Fruit fly (Drosophila melanogaster) whole organism, embryonic: ENCODE data around the gene Inx3.

ENCODE experiments used
- Antp ChIP-seq: fragments of 200-800 bp; sonication (Bioruptor generic); optimal IDR thresholded peaks from 3 replicates; lab custom pipeline; 2016; ENCODE audit warnings: missing biosample characterization, missing genetic modification characterization
- Asciz ChIP-seq: fragments of 200-800 bp; sonication (Bioruptor generic); optimal IDR thresholded peaks from 2 replicates; lab custom pipeline; 2017; ENCODE audit warnings: missing biosample characterization, mild to moderate bottlenecking, missing genetic modification characterization, missing genetic modification reagents
- CG10209 ChIP-seq: fragments of 200-800 bp; sonication (Bioruptor generic); optimal IDR thresholded peaks from 3 replicates; lab custom pipeline; 2017; ENCODE audit warnings: missing biosample characterization, mild to moderate bottlenecking, missing genetic modification characterization, missing genetic modification reagents
- CG10274 ChIP-seq: fragments of 200-800 bp; sonication (Bioruptor generic); optimal IDR thresholded peaks from 3 replicates; lab custom pipeline; 2017; ENCODE audit warnings: missing biosample characterization, mild to moderate bottlenecking, missing genetic modification characterization
- CG10321 ChIP-seq: fragments of 200-800 bp; sonication (Bioruptor generic); IDR thresholded peaks from 2 replicates; pipeline ENCODE4 v1.3.6; 2022; ENCODE audit warnings: missing biosample characterization, missing genetic modification characterization
- CG10366 ChIP-seq: fragments of 200-800 bp; sonication (Bioruptor generic); IDR thresholded peaks from 2 replicates; pipeline ENCODE4 v1.3.6; 2022; ENCODE audit warnings: missing biosample characterization, missing genetic modification characterization
- CG11093 ChIP-seq: fragments of 200-800 bp; sonication (Bioruptor generic); IDR thresholded peaks from 3 replicates; pipeline ENCODE4 v1.3.6; 2022; ENCODE audit warnings: missing biosample characterization, missing genetic modification characterization
- CG11456 ChIP-seq: fragments of 200-800 bp; sonication (Bioruptor generic); IDR thresholded peaks from 3 replicates; pipeline ENCODE4 v1.3.6; 2022; ENCODE audit warnings: missing biosample characterization, missing genetic modification characterization
- CG15269 ChIP-seq: fragments of 200-800 bp; sonication (Bioruptor generic); optimal IDR thresholded peaks from 2 replicates; lab custom pipeline; 2018; ENCODE audit warnings: missing biosample characterization, mild to moderate bottlenecking, missing genetic modification characterization, moderate library complexity
- CG15514 ChIP-seq: fragments of 200-800 bp; sonication (Bioruptor generic); optimal IDR thresholded peaks from 3 replicates; lab custom pipeline; 2017; ENCODE audit warnings: missing biosample characterization, missing genetic modification characterization, mild to moderate bottlenecking, moderate library complexity, missing genetic modification reagents
- CG18619 ChIP-seq: fragments of 200-800 bp; sonication (Bioruptor generic); optimal IDR thresholded peaks from 3 replicates; lab custom pipeline; 2017; ENCODE audit warnings: missing biosample characterization, mild to moderate bottlenecking, missing genetic modification characterization
- CG2120 ChIP-seq: fragments of 200-800 bp; sonication (Bioruptor generic); optimal IDR thresholded peaks from 3 replicates; lab custom pipeline; 2016; ENCODE audit warnings: missing biosample characterization, missing genetic modification characterization
- CG3281 ChIP-seq: fragments of 200-800 bp; sonication (Bioruptor generic); optimal IDR thresholded peaks from 3 replicates; lab custom pipeline; 2017; ENCODE audit warnings: missing biosample characterization, mild to moderate bottlenecking, missing genetic modification characterization
- CG34376 ChIP-seq: fragments of 200-800 bp; sonication (Bioruptor generic); optimal IDR thresholded peaks from 2 replicates; lab custom pipeline; 2018; ENCODE audit warnings: missing biosample characterization, mild to moderate bottlenecking, missing genetic modification characterization
- CG4282 ChIP-seq: fragments of 200-800 bp; sonication (Bioruptor generic); optimal IDR thresholded peaks from 2 replicates; lab custom pipeline; 2016; ENCODE audit warnings: missing biosample characterization, missing genetic modification characterization
- CG4820 ChIP-seq: fragments of 200-800 bp; sonication (Bioruptor generic); optimal IDR thresholded peaks from 3 replicates; lab custom pipeline; 2016; ENCODE audit warnings: missing biosample characterization, missing genetic modification characterization
- CG7271 ChIP-seq: fragments of 200-800 bp; sonication (Bioruptor generic); optimal IDR thresholded peaks from 2 replicates; lab custom pipeline; 2018; ENCODE audit warnings: missing biosample characterization, mild to moderate bottlenecking, missing genetic modification characterization, moderate library complexity
- CG7372 ChIP-seq: fragments of 200-800 bp; sonication (Bioruptor generic); IDR thresholded peaks from 2 replicates; pipeline ENCODE4 v1.3.6; 2022; ENCODE audit warnings: missing biosample characterization, missing genetic modification characterization
- CG7963 ChIP-seq: fragments of 200-800 bp; sonication (Bioruptor generic); IDR thresholded peaks from 3 replicates; pipeline ENCODE4 v1.3.6; 2022; ENCODE audit warnings: missing biosample characterization, missing genetic modification characterization; ENCODE audit not compliant: partially characterized antibody
- CrebB ChIP-seq: fragments of 200-800 bp; sonication (Bioruptor generic); optimal IDR thresholded peaks from 3 replicates; lab custom pipeline; 2018; ENCODE audit warnings: missing biosample characterization, mild to moderate bottlenecking, missing genetic modification characterization
- D ChIP-seq, 2 experiments: fragments of 200-800 bp in 1 of 2; fragments of >200 bp in 1 of 2; sonication (Bioruptor generic) in 1 of 2; optimal IDR thresholded peaks; 2 replicates in 1 of 2; 3 replicates in 1 of 2; lab custom pipeline; 2017; ENCODE audit warnings: mild to moderate bottlenecking in 1 of 2, missing biosample characterization in 1 of 2, missing genetic modification characterization in 1 of 2, missing genetic modification reagents in 1 of 2
- Dbx ChIP-seq: fragments of 200-800 bp; sonication (Bioruptor generic); IDR thresholded peaks from 3 replicates; pipeline ENCODE4 v1.3.6; 2022; ENCODE audit warnings: missing biosample characterization, missing genetic modification characterization
- Dfd ChIP-seq, 2 experiments: fragments of >200 bp; optimal IDR thresholded peaks; 2 replicates each; lab custom pipeline; 2017; ENCODE audit warnings: missing biosample characterization in 2 of 2, missing genetic modification characterization in 2 of 2
- Kr ChIP-seq: fragments of 200-800 bp; sonication (Bioruptor generic); optimal IDR thresholded peaks from 2 replicates; lab custom pipeline; 2017; ENCODE audit warnings: missing biosample characterization, mild to moderate bottlenecking, missing genetic modification characterization
- MTF-1 ChIP-seq: fragments of 200-800 bp; sonication (Bioruptor generic); optimal IDR thresholded peaks from 2 replicates; lab custom pipeline; 2018; ENCODE audit warnings: missing biosample characterization, mild to moderate bottlenecking, missing genetic modification characterization, borderline replicate concordance
- NC2α ChIP-seq: fragments of 200-800 bp; sonication (Bioruptor generic); optimal IDR thresholded peaks from 2 replicates; lab custom pipeline; 2016; ENCODE audit warnings: missing biosample characterization, missing genetic modification characterization
- Pdp1 ChIP-seq, 2 experiments: fragments of 200-800 bp; sonication (Bioruptor generic); optimal IDR thresholded peaks; 3 replicates each; lab custom pipeline; 2016; ENCODE audit warnings: missing biosample characterization in 2 of 2, missing genetic modification characterization in 2 of 2, mild to moderate bottlenecking in 1 of 2, moderate library complexity in 1 of 2
- Sin3A ChIP-seq: fragments of >200 bp; optimal IDR thresholded peaks from 2 replicates; lab custom pipeline; 2018
- Spps ChIP-seq: fragments of 200-800 bp; sonication (Bioruptor generic); optimal IDR thresholded peaks from 2 replicates; lab custom pipeline; 2018; ENCODE audit warnings: missing biosample characterization, mild to moderate bottlenecking, missing genetic modification characterization
- Tbp ChIP-seq: fragments of >200 bp; optimal IDR thresholded peaks from 2 replicates; lab custom pipeline; 2018; ENCODE audit warnings: missing biosample characterization, missing genetic modification characterization
- ab ChIP-seq: fragments of 200-800 bp; sonication (Bioruptor generic); optimal IDR thresholded peaks from 2 replicates; lab custom pipeline; 2016; ENCODE audit warnings: missing biosample characterization, missing genetic modification characterization
- ac ChIP-seq: fragments of 200-800 bp; sonication (Bioruptor generic); optimal IDR thresholded peaks from 3 replicates; lab custom pipeline; 2017; ENCODE audit warnings: missing biosample characterization, mild to moderate bottlenecking, missing genetic modification characterization
- az2 ChIP-seq: fragments of 200-800 bp; sonication (Bioruptor generic); optimal IDR thresholded peaks from 3 replicates; lab custom pipeline; 2016; ENCODE audit warnings: missing biosample characterization, missing genetic modification characterization
- chinmo ChIP-seq: fragments of 200-800 bp; sonication (Bioruptor generic); IDR thresholded peaks from 4 replicates; pipeline ENCODE4 v1.3.6; 2022; ENCODE audit warnings: missing biosample characterization, missing genetic modification characterization; ENCODE audit not compliant: partially characterized antibody
- crol ChIP-seq: fragments of 200-800 bp; sonication (Bioruptor generic); IDR thresholded peaks from 2 replicates; pipeline ENCODE4 v1.3.6; 2022; ENCODE audit warnings: missing biosample characterization, missing genetic modification characterization
- crp ChIP-seq, 2 experiments: fragments of 200-800 bp; sonication (Bioruptor generic); optimal IDR thresholded peaks; 2 replicates in 1 of 2; 3 replicates in 1 of 2; lab custom pipeline; 2017; ENCODE audit warnings: missing biosample characterization in 2 of 2, missing genetic modification characterization in 2 of 2, mild to moderate bottlenecking in 1 of 2, moderate library complexity in 1 of 2
- fd102C ChIP-seq: fragments of 200-800 bp; sonication (Bioruptor generic); optimal IDR thresholded peaks from 2 replicates; lab custom pipeline; 2018; ENCODE audit warnings: missing biosample characterization, mild to moderate bottlenecking, missing genetic modification characterization, moderate library complexity
- gsb-n ChIP-seq: fragments of 200-800 bp; sonication (Bioruptor generic); optimal IDR thresholded peaks from 3 replicates; lab custom pipeline; 2018; ENCODE audit warnings: missing biosample characterization, mild to moderate bottlenecking, missing genetic modification characterization
- ham ChIP-seq: fragments of 200-800 bp; sonication (Bioruptor generic); IDR thresholded peaks from 2 replicates; pipeline ENCODE4 v1.3.6; 2022; ENCODE audit warnings: missing biosample characterization, missing genetic modification characterization
- inv ChIP-seq: fragments of 200-800 bp; sonication (Bioruptor generic); IDR thresholded peaks from 2 replicates; pipeline ENCODE4 v1.3.6; 2022; ENCODE audit warnings: missing biosample characterization, missing genetic modification characterization; ENCODE audit not compliant: partially characterized antibody
- jigr1 ChIP-seq: fragments of 200-800 bp; sonication (Bioruptor generic); IDR thresholded peaks from 3 replicates; pipeline ENCODE4 v1.3.6; 2022; ENCODE audit warnings: missing biosample characterization, missing genetic modification characterization
- ro ChIP-seq: fragments of 200-800 bp; sonication (Bioruptor generic); IDR thresholded peaks from 2 replicates; pipeline ENCODE4 v1.3.6; 2022; ENCODE audit warnings: missing biosample characterization, missing genetic modification characterization
- sd ChIP-seq: fragments of 200-800 bp; sonication (Bioruptor generic); optimal IDR thresholded peaks from 3 replicates; lab custom pipeline; 2018; ENCODE audit warnings: missing biosample characterization, mild to moderate bottlenecking, missing genetic modification characterization, moderate library complexity
- shn ChIP-seq: fragments of 200-800 bp; sonication (Bioruptor generic); optimal IDR thresholded peaks from 3 replicates; lab custom pipeline; 2016; ENCODE audit warnings: missing biosample characterization, missing genetic modification characterization
- so ChIP-seq: fragments of 200-800 bp; sonication (Bioruptor generic); IDR thresholded peaks from 3 replicates; pipeline ENCODE4 v1.3.6; 2022; ENCODE audit warnings: missing biosample characterization, missing genetic modification characterization
- tgo ChIP-seq: fragments of 200-800 bp; sonication (Bioruptor generic); IDR thresholded peaks from 3 replicates; pipeline ENCODE4 v1.3.6; 2022; ENCODE audit warnings: missing biosample characterization, missing genetic modification characterization
- tll ChIP-seq, 2 experiments: fragments of 200-800 bp in 1 of 2; fragments of >200 bp in 1 of 2; sonication (Bioruptor generic) in 1 of 2; optimal IDR thresholded peaks; 2 replicates each; lab custom pipeline; 2017 to 2019; ENCODE audit warnings: missing biosample characterization in 2 of 2, missing genetic modification characterization in 2 of 2, mild to moderate bottlenecking in 1 of 2, moderate library complexity in 1 of 2
- tna ChIP-seq: fragments of 200-800 bp; sonication (Bioruptor generic); IDR thresholded peaks from 2 replicates; pipeline ENCODE4 v1.3.6; 2022; ENCODE audit warnings: missing biosample characterization, missing genetic modification characterization; ENCODE audit not compliant: partially characterized antibody

Gene Inx3

DNA sequence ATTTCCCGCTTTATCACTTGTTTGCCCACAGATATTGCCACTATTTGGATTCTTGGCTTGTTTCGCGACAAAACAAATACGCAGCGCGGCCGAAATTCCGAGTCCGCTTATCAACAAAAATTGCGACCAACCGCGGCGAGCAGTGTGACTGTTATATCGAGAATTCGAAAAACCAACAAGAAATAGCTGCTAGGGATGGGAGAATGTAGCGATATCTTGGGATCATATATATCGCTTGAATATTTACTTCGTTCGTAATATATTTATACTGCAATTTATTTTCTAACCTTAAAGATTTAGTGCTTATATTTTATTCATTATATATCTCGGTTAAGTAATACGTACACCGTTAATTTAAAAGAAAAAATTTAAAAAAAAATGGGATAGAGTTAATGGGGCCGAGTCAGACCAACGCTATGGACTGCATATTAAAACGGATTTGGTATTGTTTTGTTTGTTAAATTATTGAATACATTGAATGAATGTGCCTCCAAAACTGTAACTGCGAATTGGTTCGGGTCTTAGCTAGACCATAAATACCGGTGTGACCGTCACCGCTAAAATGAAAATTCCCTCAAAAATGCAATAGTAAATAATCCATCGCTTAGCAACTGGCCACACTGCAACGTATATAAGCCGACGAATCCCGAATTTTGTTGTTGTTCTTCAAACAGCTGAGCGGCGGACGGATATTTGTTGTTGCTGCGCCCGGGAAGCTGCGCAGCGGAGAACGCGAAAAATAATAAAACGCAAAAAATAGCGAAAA lies 14.5 kb downstream of the Inx3 start, which contains the start of the genes Apc and spg (continued):
- no peak for TF ChIP-seq CG4282 (GFP tag; lab: Kevin White, UChicago)
- 0 out of 4 replicates have a peak, but pooled peaks have one; percentile 17 for TF ChIP-seq chinmo (GFP tag; lab: Robert Waterston, UW)
- no peak for TF ChIP-seq CG7963 (GFP tag; lab: Robert Waterston, UW)
- TF ChIP-seq CG10366 (GFP tag; lab: Robert Waterston, UW): 0 out of 2 replicates have a peak, but pooled peaks have one; percentile 10
- TF ChIP-seq sd (tag; lab: Kevin White, UChicago): peak; percentile 93
- TF ChIP-seq CG34376 (GFP tag; lab: Kevin White, UChicago): peak; percentile 45
- TF ChIP-seq CG11093 (GFP tag; lab: Robert Waterston, UW): no peak
- 0 out of 2 replicates have a peak, but pooled peaks have one; percentile 27 for TF ChIP-seq crol
- no peak for TF ChIP-seq shn (GFP tag; lab: Kevin White, UChicago)
- TF ChIP-seq Kr (GFP tag; lab: Kevin White, UChicago): peak; percentile 11
- TF ChIP-seq ro (GFP tag; lab: Robert Waterston, UW): no peak
- TF ChIP-seq CG11456 (GFP tag; lab: Robert Waterston, UW): no peak
- TF ChIP-seq CG15514 (GFP tag; lab: Kevin White, UChicago): peak; percentile 64
- peak; percentile 29 for TF ChIP-seq az2 (GFP tag; lab: Kevin White, UChicago)
- TF ChIP-seq CG3281 (GFP tag; lab: Kevin White, UChicago): peak; percentile 35
- no peak for TF ChIP-seq Spps (tag; lab: Kevin White, UChicago)
- TF ChIP-seq CrebB (tag; lab: Kevin White, UChicago): peak; percentile 73
- TF ChIP-seq crp (GFP tag; optimal IDR thresholded peaks at IDR 0.05; lab: Kevin White, UChicago): peak; percentile 11 to 85
- TF ChIP-seq CG4820 (GFP tag; lab: Kevin White, UChicago): no peak
- peak; percentile 58 for TF ChIP-seq Sin3A (lab: Kevin White, UChicago)
- peak; percentile 29 for TF ChIP-seq fd102C
- TF ChIP-seq NC2α: peak; percentile 76
- peak; percentile 25 to 49 for TF ChIP-seq Pdp1 (GFP tag; optimal IDR thresholded peaks at IDR 0.05; lab: Kevin White, UChicago)
- no peak for TF ChIP-seq CG10274 (GFP tag; lab: Kevin White, UChicago)
- TF ChIP-seq CG2120 (GFP tag; lab: Kevin White, UChicago): peak; percentile 53
- peak; percentile 19 for TF ChIP-seq CG10209 (GFP tag; lab: Kevin White, UChicago)
- peak; percentile 41 for TF ChIP-seq CG18619 (GFP tag; lab: Kevin White, UChicago)
- TF ChIP-seq Tbp (GFP tag; lab: Kevin White, UChicago): peak; percentile 92
- TF ChIP-seq jigr1 (GFP tag; lab: Robert Waterston, UW): peak; percentile 53; the same call in 1 of the 3 replicates
- TF ChIP-seq Asciz (GFP tag; lab: Kevin White, UChicago): peak; percentile 37
- no peak for TF ChIP-seq ab
- peak; percentile 66 for TF ChIP-seq MTF-1 (GFP tag; lab: Kevin White, UChicago)
- TF ChIP-seq Dfd (GFP tag; optimal IDR thresholded peaks at IDR 0.05; lab: Kevin White, UChicago): no peak
- TF ChIP-seq Dbx (GFP tag; lab: Robert Waterston, UW): peak; percentile 53; the same call in 2 of the 3 replicates
- 0 out of 2 replicates have a peak, but pooled peaks have one; percentile 5 for TF ChIP-seq CG10321 (GFP tag; lab: Robert Waterston, UW)
- no peak for TF ChIP-seq tll (GFP tag; optimal IDR thresholded peaks at IDR 0.05; lab: Kevin White, UChicago)
- TF ChIP-seq tgo (GFP tag; lab: Robert Waterston, UW): no peak
- no peak for TF ChIP-seq Antp (GFP tag; lab: Kevin White, UChicago)
- TF ChIP-seq inv (GFP tag; lab: Robert Waterston, UW): peak; percentile 61
- no peak for TF ChIP-seq CG7271 (tag; lab: Kevin White, UChicago)
- TF ChIP-seq tna (GFP tag; lab: Robert Waterston, UW): peak; percentile 26; the same call in 1 of the 2 replicates
- no peak for TF ChIP-seq ham (GFP tag; lab: Robert Waterston, UW)
- peak; percentile 37 for TF ChIP-seq CG15269 (tag; lab: Kevin White, UChicago)
- peak; percentile 35 for TF ChIP-seq gsb-n (tag; lab: Kevin White, UChicago)
- TF ChIP-seq D (optimal IDR thresholded peaks at IDR 0.05; lab: Kevin White, UChicago): no peak
- no peak for TF ChIP-seq D (GFP tag; optimal IDR thresholded peaks at IDR 0.05; lab: Kevin White, UChicago)
- no peak for TF ChIP-seq CG7372
- TF ChIP-seq so (GFP tag; lab: Robert Waterston, UW): peak; percentile 44; the same call in 2 of the 3 replicates
- peak; percentile 8 for TF ChIP-seq ac
